Worm (Caenorhabditis elegans) whole organism, L2 larva: ENCODE measurements around the gene F36H1.12.

Experiments
- lin-13 ChIP-seq: fragments of 150-350 bp; optimal IDR thresholded peaks from 2 replicates; lab custom pipeline; 2014; ENCODE audit warnings: missing biosample characterization, missing genetic modification reagents, missing genetic modification characterization
- nhr-6 ChIP-seq: fragments of 150-350 bp; optimal IDR thresholded peaks from 2 replicates; lab custom pipeline; 2014; ENCODE audit warnings: missing biosample characterization, missing genetic modification characterization
- nhr-77 ChIP-seq: fragments of 150-350 bp; optimal IDR thresholded peaks from 2 replicates; lab custom pipeline; 2014; ENCODE audit warnings: missing biosample characterization, missing genetic modification characterization
- unc-55 ChIP-seq: fragments of 150-350 bp; sonication (generic microtip); optimal IDR thresholded peaks from 3 replicates; lab custom pipeline; 2014; ENCODE audit warnings: missing biosample characterization, missing genetic modification reagents, missing genetic modification characterization
- unc-62 ChIP-seq: fragments of 150-350 bp; optimal IDR thresholded peaks from 2 replicates; lab custom pipeline; 2014; ENCODE audit warnings: missing biosample characterization, missing genetic modification reagents, missing genetic modification characterization

ce11 chrIV:11038218-11038617, 15.3 kb downstream of the F36H1.12 start:
- TF ChIP-seq nhr-6: no peak
- TF ChIP-seq unc-55: no peak
- no peak for TF ChIP-seq lin-13
- no peak for TF ChIP-seq unc-62
- no peak for TF ChIP-seq nhr-77 (tag; lab: Kevin White, UChicago)
